Fruit fly (Drosophila melanogaster): ENCODE results near the gene Dpck.

Dpck gene

DNA sequence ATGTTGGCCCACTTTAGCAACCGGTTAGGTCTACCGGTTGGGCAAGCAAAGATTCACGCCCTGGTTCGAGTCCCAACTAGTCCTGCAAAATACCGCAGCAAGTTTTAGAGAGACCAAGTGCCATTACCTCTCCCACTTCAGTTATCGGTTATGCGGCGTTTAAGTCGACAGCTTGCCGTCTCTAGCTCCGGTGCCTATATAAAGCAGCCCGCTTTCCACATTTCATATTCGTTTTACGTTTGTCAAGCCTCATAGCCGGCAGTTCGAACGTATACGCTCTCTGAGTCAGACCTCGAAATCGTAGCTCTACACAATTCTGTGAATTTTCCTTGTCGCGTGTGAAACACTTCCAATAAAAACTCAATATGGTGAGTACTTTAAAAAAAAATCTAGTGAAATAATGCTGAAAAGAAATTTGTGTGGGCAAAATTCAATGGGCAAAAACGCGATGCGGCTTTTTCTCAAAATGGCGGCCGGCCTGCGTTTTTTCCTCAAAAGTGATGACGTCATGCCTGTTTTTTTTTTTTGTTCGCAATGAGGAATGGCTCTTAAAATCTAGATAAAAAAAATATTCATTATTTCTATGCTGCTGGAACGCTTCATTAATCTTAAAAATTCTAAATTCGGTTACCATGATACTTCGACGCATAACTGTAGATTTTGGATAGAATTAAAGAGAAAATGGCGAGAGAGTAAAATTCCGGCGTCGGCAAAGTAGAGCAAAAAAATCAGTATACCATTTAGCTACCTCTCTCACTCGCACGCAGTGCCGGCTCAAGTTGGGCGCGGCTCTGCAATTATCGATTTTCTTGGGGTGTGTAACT is 4.6 kb downstream of the Dpck start, which contains the start of gene alphaTub84B (continued):
- TF ChIP-seq CG11560 (tag; IDR thresholded peaks at IDR 0.05) (no peak; the same call in 2 of the 3 replicates), dan (GFP tag; IDR thresholded peaks at IDR 0.05) (no peak), CG8290 (GFP tag; optimal IDR thresholded peaks at IDR 0.05) (peak; percentile 46), CG8290 (tag; optimal IDR thresholded peaks at IDR 0.05) (peak; percentile 59 to 93), gcm2 (GFP tag; optimal IDR thresholded peaks at IDR 0.05) (no peak), CG9876 (GFP tag; optimal IDR thresholded peaks at IDR 0.05) (peak; percentile 72), ash1 (GFP tag; optimal IDR thresholded peaks at IDR 0.05) (peak; percentile 67), CG8924 (tag; optimal IDR thresholded peaks at IDR 0.05) (peak; percentile 67), CG4282 (GFP tag; optimal IDR thresholded peaks at IDR 0.05) (peak; percentile 81), twi (tag; optimal IDR thresholded peaks at IDR 0.05) (no peak), CG42726 (GFP tag; IDR thresholded peaks at IDR 0.05; ENCODE audit: partially characterized antibody) (peak; percentile 89), Hey (tag; optimal IDR thresholded peaks at IDR 0.05) (peak; percentile 43), NC2α (GFP tag; optimal IDR thresholded peaks at IDR 0.05) (peak; percentile 87)

DNA sequence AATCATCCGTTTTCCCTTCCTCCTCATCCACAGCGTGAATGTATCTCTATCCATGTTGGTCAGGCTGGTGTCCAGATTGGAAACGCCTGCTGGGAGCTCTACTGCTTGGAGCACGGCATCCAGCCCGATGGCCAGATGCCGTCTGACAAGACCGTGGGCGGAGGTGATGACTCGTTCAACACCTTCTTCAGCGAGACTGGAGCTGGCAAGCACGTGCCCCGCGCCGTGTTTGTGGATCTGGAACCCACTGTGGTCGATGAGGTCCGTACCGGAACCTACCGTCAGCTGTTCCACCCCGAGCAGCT is 5.2 kb downstream of the Dpck start:
- TF ChIP-seq CG2678 (tag; optimal IDR thresholded peaks at IDR 0.05): no peak
- TF ChIP-seq bigmax (GFP tag; optimal IDR thresholded peaks at IDR 0.05): no peak
- 0 out of 3 replicates have a peak, but pooled peaks have one; percentile 26 for TF ChIP-seq ci (GFP tag; IDR thresholded peaks at IDR 0.05)
- TF ChIP-seq Poxn (GFP tag; IDR thresholded peaks at IDR 0.05): no peak
- no peak for TF ChIP-seq H2.0 (GFP tag; IDR thresholded peaks at IDR 0.05)
- TF ChIP-seq tna (GFP tag; IDR thresholded peaks at IDR 0.05; ENCODE audit: partially characterized antibody): no peak
- no peak for TF ChIP-seq yki (optimal IDR thresholded peaks at IDR 0.05)
- peak; percentile 53; the same call in 1 of the 2 replicates for TF ChIP-seq chm (GFP tag; IDR thresholded peaks at IDR 0.05)
- TF ChIP-seq z (GFP tag; IDR thresholded peaks at IDR 0.05): no peak
- no peak for TF ChIP-seq kah (GFP tag; optimal IDR thresholded peaks at IDR 0.05)
- TF ChIP-seq lilli (GFP tag; optimal IDR thresholded peaks at IDR 0.05): no peak
- TF ChIP-seq Xbp1 (GFP tag; optimal IDR thresholded peaks at IDR 0.05): no peak
- no peak for TF ChIP-seq gt (GFP tag; IDR thresholded peaks at IDR 0.05)
- TF ChIP-seq crc (GFP tag; optimal IDR thresholded peaks at IDR 0.05): no peak
- TF ChIP-seq Med (GFP tag): peak; percentile 59
- no peak for TF ChIP-seq Elba2 (GFP tag; optimal IDR thresholded peaks at IDR 0.05)
- no peak for TF ChIP-seq H15 (GFP tag; IDR thresholded peaks at IDR 0.05)
- no peak for TF ChIP-seq CG6175 (GFP tag; IDR thresholded peaks at IDR 0.05)
- TF ChIP-seq mld (GFP tag; IDR thresholded peaks at IDR 0.05; ENCODE audit: partially characterized antibody): 0 out of 3 replicates have a peak, but pooled peaks have one; percentile 27
- no peak for TF ChIP-seq CG7357 (GFP tag; IDR thresholded peaks at IDR 0.05)
- no peak for TF ChIP-seq bsh (GFP tag; optimal IDR thresholded peaks at IDR 0.05)
- TF ChIP-seq so (GFP tag; IDR thresholded peaks at IDR 0.05): no peak
- TF ChIP-seq CG32767 (GFP tag; IDR thresholded peaks at IDR 0.05): no peak
- TF ChIP-seq Rx (GFP tag; IDR thresholded peaks at IDR 0.05): no peak
- peak; percentile 57 for TF ChIP-seq Ets65A (GFP tag)
- TF ChIP-seq pho (GFP tag; optimal IDR thresholded peaks at IDR 0.05): no peak
- peak; percentile 33 for TF ChIP-seq CG17912 (GFP tag; optimal IDR thresholded peaks at IDR 0.05)
- TF ChIP-seq Hr39 (optimal IDR thresholded peaks at IDR 0.05): no peak
- TF ChIP-seq CG31365 (tag; optimal IDR thresholded peaks at IDR 0.05): no peak
- TF ChIP-seq C15 (GFP tag; IDR thresholded peaks at IDR 0.05): no peak

Data from whole organism, embryonic.